Fruit fly (Drosophila melanogaster): ENCODE measurements around the gene CG12259.

Gene CG12259

dm6 chr3R:27947682-27948245 is 26.9 kb upstream of the CG12259 start, which contains the start of gene mfrn:
mfrn (minus strand) TSS chr3R:27948021.
- TF ChIP-seq CG13204 (GFP tag; optimal IDR thresholded peaks at IDR 0.05) (no peak), D1 (tag; optimal IDR thresholded peaks at IDR 0.05) (no peak), CG17806 (tag; optimal IDR thresholded peaks at IDR 0.05) (no peak), CG34367 (tag; optimal IDR thresholded peaks at IDR 0.05) (no peak), rn (GFP tag; IDR thresholded peaks at IDR 0.05) (no peak), CG4496 (GFP tag; IDR thresholded peaks at IDR 0.05) (no peak), CG14655 (GFP tag; optimal IDR thresholded peaks at IDR 0.05) (no peak), Snoo (tag; optimal IDR thresholded peaks at IDR 0.05) (no peak), CG15710 (tag; optimal IDR thresholded peaks at IDR 0.05) (no peak), gl (tag; optimal IDR thresholded peaks at IDR 0.05) (no peak)

- TF ChIP-seq Ets98B (GFP tag; IDR thresholded peaks at IDR 0.05) (no peak), CG15710 (tag; optimal IDR thresholded peaks at IDR 0.05) (no peak), CG14655 (GFP tag; optimal IDR thresholded peaks at IDR 0.05) (no peak), CG32121 (GFP tag; IDR thresholded peaks at IDR 0.05) (no peak), gl (tag; optimal IDR thresholded peaks at IDR 0.05) (no peak), Snoo (tag; optimal IDR thresholded peaks at IDR 0.05) (no peak), CG34367 (tag; optimal IDR thresholded peaks at IDR 0.05) (no peak), D1 (tag; optimal IDR thresholded peaks at IDR 0.05) (no peak)
These were observed 25.8 kb upstream of the CG12259 start for dm6 chr3R:27946555-27947204.

dm6 chr3R:27945398-27945797 is 24.5 kb upstream of the CG12259 start:
- TF ChIP-seq CG15710 (tag; optimal IDR thresholded peaks at IDR 0.05), result no peak
- no peak for TF ChIP-seq CG17806 (tag; optimal IDR thresholded peaks at IDR 0.05)
- TF ChIP-seq CG32121 (GFP tag; IDR thresholded peaks at IDR 0.05), result no peak
- TF ChIP-seq CG8159 (tag; optimal IDR thresholded peaks at IDR 0.05), result no peak
- TF ChIP-seq CG34367 (tag; optimal IDR thresholded peaks at IDR 0.05), result no peak
- no peak for TF ChIP-seq CG10348 (GFP tag; IDR thresholded peaks at IDR 0.05)
- no peak for TF ChIP-seq CG8301 (tag; optimal IDR thresholded peaks at IDR 0.05)
- no peak for TF ChIP-seq CG12605 (GFP tag; IDR thresholded peaks at IDR 0.05)
- TF ChIP-seq fd96Ca (GFP tag; IDR thresholded peaks at IDR 0.05), result no peak
- no peak for TF ChIP-seq Ets98B (GFP tag; IDR thresholded peaks at IDR 0.05)
- TF ChIP-seq CG4496 (GFP tag; IDR thresholded peaks at IDR 0.05), result no peak
- TF ChIP-seq gl (tag; optimal IDR thresholded peaks at IDR 0.05), result no peak
- TF ChIP-seq CG9948 (tag; optimal IDR thresholded peaks at IDR 0.05), result no peak
- no peak for TF ChIP-seq CG14655 (GFP tag; optimal IDR thresholded peaks at IDR 0.05)
- no peak for TF ChIP-seq Pif1A (GFP tag; optimal IDR thresholded peaks at IDR 0.05)
- no peak for TF ChIP-seq EcR (GFP tag; optimal IDR thresholded peaks at IDR 0.05)
- no peak for TF ChIP-seq Snoo (tag; optimal IDR thresholded peaks at IDR 0.05)
- TF ChIP-seq Pif1B (GFP tag; optimal IDR thresholded peaks at IDR 0.05), result no peak
- TF ChIP-seq CG13204 (GFP tag; optimal IDR thresholded peaks at IDR 0.05), result no peak

- TF ChIP-seq CG8301 (tag; optimal IDR thresholded peaks at IDR 0.05) (no peak), Pif1A (GFP tag; optimal IDR thresholded peaks at IDR 0.05) (no peak), EcR (GFP tag; optimal IDR thresholded peaks at IDR 0.05) (no peak), CG12605 (GFP tag; IDR thresholded peaks at IDR 0.05) (no peak), CG32121 (GFP tag; IDR thresholded peaks at IDR 0.05) (no peak), CG10348 (GFP tag; IDR thresholded peaks at IDR 0.05) (no peak), fd96Ca (GFP tag; IDR thresholded peaks at IDR 0.05) (peak; percentile 65; the same call in 2 of the 3 replicates), CG13204 (GFP tag; optimal IDR thresholded peaks at IDR 0.05) (no peak), D1 (tag; optimal IDR thresholded peaks at IDR 0.05) (no peak), CG9948 (tag; optimal IDR thresholded peaks at IDR 0.05) (peak; percentile 4), Ets98B (GFP tag; IDR thresholded peaks at IDR 0.05) (peak; percentile 54), CG14655 (GFP tag; optimal IDR thresholded peaks at IDR 0.05) (no peak), CG17806 (tag; optimal IDR thresholded peaks at IDR 0.05) (peak; percentile 44), CG15710 (tag; optimal IDR thresholded peaks at IDR 0.05) (peak; percentile 14), CG4496 (GFP tag; IDR thresholded peaks at IDR 0.05) (peak; percentile 46; the same call in 2 of the 3 replicates), CG34367 (tag; optimal IDR thresholded peaks at IDR 0.05) (no peak), Snoo (tag; optimal IDR thresholded peaks at IDR 0.05) (peak; percentile 16), CG8159 (tag; optimal IDR thresholded peaks at IDR 0.05) (no peak)
These were observed 17.1 kb upstream of the CG12259 start, which contains the start of the genes NSD and BOD1 for dm6 chr3R:27937752-27938694. NSD (minus strand) TSS chr3R:27937853. BOD1 (plus strand) TSS chr3R:27938245.

dm6 chr3R:27931461-27931860 is 10.6 kb upstream of the CG12259 start:
- no peak for TF ChIP-seq CG12605 (GFP tag; IDR thresholded peaks at IDR 0.05)
- no peak for TF ChIP-seq CG8301 (tag; optimal IDR thresholded peaks at IDR 0.05)
- no peak for TF ChIP-seq CG32121 (GFP tag; IDR thresholded peaks at IDR 0.05)
- TF ChIP-seq Pif1B (GFP tag; optimal IDR thresholded peaks at IDR 0.05), result no peak
- no peak for TF ChIP-seq gl (tag; optimal IDR thresholded peaks at IDR 0.05)
- TF ChIP-seq rn (GFP tag; IDR thresholded peaks at IDR 0.05), result no peak
- TF ChIP-seq fd96Ca (GFP tag; IDR thresholded peaks at IDR 0.05), result no peak
- TF ChIP-seq Pif1A (GFP tag; optimal IDR thresholded peaks at IDR 0.05), result no peak
